Worm (Caenorhabditis elegans): Measurements from ENCODE around the gene K07D4.4.
A peak's percentile ranks its signal among the peaks of the same experiment; 100 is the strongest.

The K07D4.4 gene

DNA sequence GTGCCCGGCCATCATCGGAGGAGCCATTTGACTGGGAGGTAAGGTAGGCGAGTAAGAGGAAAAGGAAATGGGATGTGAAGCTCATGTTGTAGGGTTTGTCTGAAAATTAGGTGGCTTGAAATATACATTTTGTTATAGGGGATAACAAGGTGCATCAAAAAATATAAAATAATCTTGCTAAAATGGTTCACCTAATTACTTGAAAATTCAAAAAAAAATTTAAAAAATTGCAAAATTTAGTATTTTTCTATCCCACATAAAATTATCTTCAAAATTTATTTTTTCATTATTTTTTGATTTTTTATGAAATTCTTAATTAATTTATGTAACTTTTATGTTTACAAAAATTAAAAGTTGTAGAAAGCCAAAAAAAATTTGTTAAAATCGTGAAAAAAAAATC is 13.6 kb downstream of the K07D4.4 start, which contains the start of gene K07D4.6:
Gene K07D4.6 (minus strand): TSS at position 101 of the 400 bp plus-strand sequence.
- TF ChIP-seq unc-130 (GFP tag; optimal IDR thresholded peaks at IDR 0.05) (no peak), nhr-11 (tag; optimal IDR thresholded peaks at IDR 0.05) (no peak), F44E2.7 (GFP tag; IDR thresholded peaks at IDR 0.05) (no peak), tag-97 (GFP tag; IDR thresholded peaks at IDR 0.05) (no peak), dmd-9 (GFP tag; IDR thresholded peaks at IDR 0.05) (no peak), unc-39 (tag; optimal IDR thresholded peaks at IDR 0.05) (no peak), ama-1 (optimal IDR thresholded peaks at IDR 0.05) (no peak), nhr-10 (tag; optimal IDR thresholded peaks at IDR 0.05) (no peak)

DNA sequence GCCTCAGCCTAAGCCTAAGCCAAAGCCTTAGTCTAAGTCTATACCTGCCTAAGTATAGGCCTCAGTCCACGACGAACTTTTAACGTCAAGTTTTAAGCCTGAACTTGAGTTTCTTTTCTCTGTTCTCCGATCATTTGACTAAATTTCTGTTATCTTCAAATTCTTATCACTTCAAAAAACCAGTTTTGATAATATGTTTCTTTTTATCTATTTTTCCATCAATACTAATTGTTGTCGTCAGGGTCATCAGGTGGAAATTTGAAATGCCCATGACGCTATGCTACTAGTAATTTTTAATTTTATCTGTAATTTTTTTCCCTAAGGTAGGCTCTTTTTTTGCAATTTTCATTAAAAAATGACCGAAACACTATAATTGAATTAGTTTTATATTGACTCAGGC is 20.7 kb downstream of the K07D4.4 start:
- TF ChIP-seq hlh-11 (tag; optimal IDR thresholded peaks at IDR 0.05) (no peak), ces-1 (GFP tag; optimal IDR thresholded peaks at IDR 0.05) (no peak), zip-2 (tag; optimal IDR thresholded peaks at IDR 0.05) (no peak), lin-15B (tag; optimal IDR thresholded peaks at IDR 0.05) (no peak), nhr-77 (tag; optimal IDR thresholded peaks at IDR 0.05) (no peak), ZK337.2 (GFP tag; IDR thresholded peaks at IDR 0.05) (no peak), pqm-1 (tag; optimal IDR thresholded peaks at IDR 0.05) (peak; percentile 7)

DNA sequence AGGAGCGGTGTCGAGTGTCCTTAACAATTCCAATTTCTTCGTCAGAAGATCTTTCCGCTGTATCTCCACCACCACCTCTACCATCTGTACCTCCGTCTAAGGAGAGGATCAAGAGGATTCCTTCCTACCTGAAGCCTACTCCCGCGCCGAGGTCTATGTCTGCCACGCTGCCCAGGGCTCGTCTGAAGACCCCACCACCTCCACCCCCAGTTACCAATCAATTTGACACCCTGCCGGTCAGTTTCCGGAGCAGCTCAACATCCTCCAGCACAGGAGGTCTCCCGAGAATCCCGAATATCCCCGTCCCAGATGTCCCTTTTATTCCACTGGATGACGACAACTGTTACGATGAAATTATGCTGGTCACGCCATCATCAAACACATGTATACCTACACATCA is 24.2 kb downstream of the K07D4.4 start:
- TF ChIP-seq unc-62 (GFP tag; optimal IDR thresholded peaks at IDR 0.05 in 1 of 2) (peak in 1 of 2 experiments; percentile 44), unc-62 (tag; optimal IDR thresholded peaks at IDR 0.05) (no peak), dmd-8 (GFP tag; IDR thresholded peaks at IDR 0.05) (no peak), set-16 (GFP tag; IDR thresholded peaks at IDR 0.05) (peak; percentile 79)

DNA sequence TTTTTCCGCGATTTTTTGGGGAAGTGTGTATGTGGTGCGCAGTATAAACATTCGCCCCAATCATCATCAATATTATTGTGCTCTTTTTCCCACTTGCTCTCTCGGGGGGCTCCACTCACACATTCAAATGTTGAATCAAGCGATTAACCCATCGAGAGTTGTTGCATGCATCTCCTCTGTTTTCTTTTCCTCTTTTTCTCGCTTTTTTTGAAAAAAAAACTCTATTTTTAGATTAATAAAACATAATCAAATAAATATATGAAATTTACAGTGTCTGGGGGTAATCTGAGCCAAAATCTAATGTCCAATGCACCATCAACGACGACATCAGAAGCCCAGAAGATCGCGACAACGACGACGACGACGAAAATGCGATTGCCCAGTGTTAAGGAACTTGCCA is 27.6 kb downstream of the K07D4.4 start, which contains the start of gene ephx-1:
Gene ephx-1 (plus strand): TSS at position 301 of the 400 bp plus-strand sequence.
- TF ChIP-seq pqm-1 (tag; optimal IDR thresholded peaks at IDR 0.05) (no peak), T20F7.1 (GFP tag; optimal IDR thresholded peaks at IDR 0.05) (no peak), dmd-8 (GFP tag; IDR thresholded peaks at IDR 0.05) (0 out of 2 replicates have a peak, but pooled peaks have one; percentile 2)

DNA sequence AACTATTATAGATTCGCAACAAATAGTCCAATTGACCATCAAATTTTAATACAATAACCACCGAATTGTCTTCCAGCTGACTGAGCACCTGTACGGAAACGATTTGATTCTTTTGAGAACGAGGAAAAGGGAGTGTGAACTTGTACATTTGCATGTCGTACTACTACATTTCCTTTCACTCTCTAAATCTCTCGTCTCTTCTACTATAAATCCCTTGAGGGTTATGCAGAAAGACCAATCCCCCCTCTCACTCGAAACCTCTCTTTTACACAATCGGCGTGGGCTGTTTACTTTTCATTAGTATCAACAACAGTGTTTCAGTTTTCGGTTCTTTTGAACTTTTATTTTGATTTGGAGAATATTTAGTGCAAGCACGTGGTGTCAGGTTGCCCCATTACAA is 30.1 kb downstream of the K07D4.4 start:
- TF ChIP-seq attf-4 (tag; optimal IDR thresholded peaks at IDR 0.05) (no peak), nhr-6 (tag; optimal IDR thresholded peaks at IDR 0.05) (no peak), unc-62 (GFP tag; optimal IDR thresholded peaks at IDR 0.05 in 1 of 2) (peak in 1 of 2 experiments; percentile 46), unc-62 (tag; optimal IDR thresholded peaks at IDR 0.05) (no peak)

DNA sequence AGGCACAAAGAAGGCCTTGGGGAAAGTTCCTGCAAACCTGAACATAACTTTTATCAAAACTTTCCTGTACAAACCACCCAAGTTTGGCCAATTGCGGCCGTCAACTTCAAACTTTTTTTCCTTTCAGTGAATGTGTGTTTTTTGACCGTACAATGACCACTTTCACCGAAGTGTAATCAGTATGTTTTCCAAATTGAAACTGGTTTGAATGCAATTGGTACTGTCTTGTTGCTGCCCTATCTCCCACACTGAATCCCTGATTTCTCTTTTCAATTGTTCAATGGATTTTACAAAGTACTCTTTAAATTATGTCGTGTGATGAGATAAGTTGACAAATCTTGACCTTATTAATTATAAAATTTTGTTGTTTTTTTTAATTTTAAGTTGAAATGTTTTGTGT is 31.8 kb downstream of the K07D4.4 start:
- no peak for TF ChIP-seq cey-2 (tag; optimal IDR thresholded peaks at IDR 0.05; ENCODE audit: borderline replicate concordance, insufficient read depth)
- no peak for TF ChIP-seq gei-8 (GFP tag; optimal IDR thresholded peaks at IDR 0.05)
- TF ChIP-seq nhr-77 (tag; optimal IDR thresholded peaks at IDR 0.05), result no peak
- no peak for TF ChIP-seq daf-16 (GFP tag; optimal IDR thresholded peaks at IDR 0.05)
- no peak for TF ChIP-seq daf-16 (tag; optimal IDR thresholded peaks at IDR 0.05)

DNA sequence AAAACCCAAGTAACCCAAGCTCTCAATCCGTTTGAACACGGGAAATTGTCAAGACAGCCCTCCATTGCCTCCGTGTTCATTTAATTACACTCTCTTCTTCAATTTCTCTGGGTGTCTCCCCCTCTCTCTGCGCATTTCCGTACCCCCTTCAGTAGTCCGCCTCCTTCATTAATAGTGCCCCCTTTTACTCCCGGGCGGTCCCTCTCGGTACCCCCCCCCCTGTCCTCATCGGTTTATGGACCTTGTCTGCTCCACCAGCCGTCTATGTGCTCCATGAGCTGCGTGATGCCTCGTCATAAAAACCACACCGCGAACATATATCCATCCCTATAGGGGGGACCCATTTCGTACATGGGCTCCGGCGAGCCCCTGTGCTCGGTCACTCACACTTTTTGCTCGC is 32.7 kb downstream of the K07D4.4 start:
- TF ChIP-seq hmg-1.1 (GFP tag; IDR thresholded peaks at IDR 0.05) (0 out of 2 replicates have a peak, but pooled peaks have one; percentile 24), tra-1 (GFP tag; IDR thresholded peaks at IDR 0.05) (0 out of 2 replicates have a peak, but pooled peaks have one; percentile 59), jun-1 (tag; optimal IDR thresholded peaks at IDR 0.05) (no peak), mxl-2 (GFP tag; conservative IDR thresholded peaks at IDR 0.05) (no peak), set-16 (GFP tag; IDR thresholded peaks at IDR 0.05) (peak; percentile 76), aha-1 (tag) (peak; percentile 35), zip-11 (GFP tag; IDR thresholded peaks at IDR 0.05) (no peak), unc-62 (GFP tag; optimal IDR thresholded peaks at IDR 0.05 in 1 of 2) (peak in 1 of 2 experiments; percentile 32), unc-62 (tag; optimal IDR thresholded peaks at IDR 0.05) (no peak), skn-1 (tag; optimal IDR thresholded peaks at IDR 0.05) (no peak), zip-2 (tag; optimal IDR thresholded peaks at IDR 0.05) (no peak)
